Fruit fly (Drosophila melanogaster): ENCODE measurements around the gene TfIIEalpha.
A peak's percentile ranks its signal among the peaks of the same experiment; 100 is the strongest.

The TfIIEalpha gene

dm6 chr3L:11695827-11696226 is 14.0 kb downstream of the TfIIEalpha start:
- TF ChIP-seq Eip74EF (GFP tag; optimal IDR thresholded peaks at IDR 0.05) (peak in 1 of 2 experiments; percentile 94), corto (GFP tag; optimal IDR thresholded peaks at IDR 0.05) (no peak), CG12299 (tag; optimal IDR thresholded peaks at IDR 0.05) (no peak), Ssrp (tag; optimal IDR thresholded peaks at IDR 0.05) (no peak), GATAe (GFP tag; conservative IDR thresholded peaks at IDR 0.05) (no peak), Fer1 (GFP tag; optimal IDR thresholded peaks at IDR 0.05) (no peak), gt (GFP tag; IDR thresholded peaks at IDR 0.05) (no peak), rib (GFP tag; IDR thresholded peaks at IDR 0.05) (peak; percentile 48; the same call in 1 of the 2 replicates), CG7839 (tag; optimal IDR thresholded peaks at IDR 0.05) (no peak), CG8478 (optimal IDR thresholded peaks at IDR 0.05) (no peak), CG1647 (GFP tag; optimal IDR thresholded peaks at IDR 0.05) (no peak)

DNA sequence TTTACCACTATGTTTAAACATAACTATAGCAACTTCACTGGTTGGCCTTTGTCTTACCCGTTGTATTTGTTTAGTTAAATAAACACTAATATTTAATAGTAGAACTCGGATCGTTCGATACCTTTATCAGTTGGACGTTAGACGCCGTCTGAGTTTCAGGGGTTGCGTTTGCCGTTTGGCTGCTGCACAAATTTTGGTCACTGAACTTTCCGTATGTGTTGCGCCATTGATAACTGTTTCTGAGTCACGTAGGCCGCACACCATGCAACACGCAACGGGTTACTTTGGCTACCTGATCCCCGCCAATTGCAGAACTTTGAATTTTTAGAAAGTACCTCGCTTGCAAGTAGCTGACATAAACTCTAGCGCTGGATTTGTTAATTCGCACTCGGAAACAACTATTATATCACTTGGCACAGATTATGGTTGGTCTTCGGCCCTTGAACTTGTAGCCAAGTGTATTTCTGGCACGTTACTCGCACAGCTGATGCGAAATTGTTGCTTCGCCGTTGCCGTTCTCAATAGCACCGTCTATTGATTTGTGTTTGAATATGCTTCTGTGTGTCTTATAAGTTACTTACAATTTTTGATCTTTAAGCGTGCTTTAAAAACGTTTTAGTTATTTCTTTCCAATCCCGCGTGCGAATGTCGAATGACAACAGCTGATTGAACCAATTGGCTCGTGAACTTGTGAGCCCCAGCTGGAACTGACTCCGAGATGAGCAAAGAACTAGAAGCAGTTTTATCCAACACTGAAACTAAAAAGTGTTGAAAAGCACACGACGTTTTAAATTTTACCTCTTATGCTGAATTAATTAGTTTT is 14.7 kb downstream of the TfIIEalpha start, which contains the start of gene Dph1:
TSS of gene Dph1 (minus strand) at position 670 of the 823 bp plus-strand sequence.
- TF ChIP-seq CG10147 (GFP tag; optimal IDR thresholded peaks at IDR 0.05) (peak; percentile 46), E2f1 (GFP tag; IDR thresholded peaks at IDR 0.05) (peak; percentile 85; the same call in 1 of the 2 replicates), klu (GFP tag; IDR thresholded peaks at IDR 0.05) (no peak; the same call in 1 of the 2 replicates), bbx (GFP tag; IDR thresholded peaks at IDR 0.05; ENCODE audit: partially characterized antibody) (peak; percentile 57), H15 (GFP tag; IDR thresholded peaks at IDR 0.05) (peak; percentile 76), MBD-R2 (GFP tag; IDR thresholded peaks at IDR 0.05) (peak; percentile 70), CG7271 (tag; optimal IDR thresholded peaks at IDR 0.05) (peak; percentile 50), pzg (GFP tag; optimal IDR thresholded peaks at IDR 0.05) (peak; percentile 86), GATAe (GFP tag; conservative IDR thresholded peaks at IDR 0.05) (no peak), CTCF (GFP tag; optimal IDR thresholded peaks at IDR 0.05) (peak; percentile 24), CG2202 (tag; optimal IDR thresholded peaks at IDR 0.05) (peak; percentile 60), chinmo (GFP tag; IDR thresholded peaks at IDR 0.05; ENCODE audit: partially characterized antibody) (0 out of 4 replicates have a peak, but pooled peaks have one; percentile 34), Bteb2 (GFP tag; optimal IDR thresholded peaks at IDR 0.05) (peak; percentile 53), Doc3 (GFP tag; IDR thresholded peaks at IDR 0.05; ENCODE audit: partially characterized antibody) (peak; percentile 15; the same call in 1 of the 3 replicates), fu2 (GFP tag; optimal IDR thresholded peaks at IDR 0.05) (peak; percentile 55), az2 (GFP tag; optimal IDR thresholded peaks at IDR 0.05) (peak; percentile 83), CG6854 (GFP tag; optimal IDR thresholded peaks at IDR 0.05) (peak; percentile 78), CkIIα-i1 (GFP tag; IDR thresholded peaks at IDR 0.05) (no peak), CG2116 (GFP tag; optimal IDR thresholded peaks at IDR 0.05) (peak; percentile 49), CG13296 (GFP tag; optimal IDR thresholded peaks at IDR 0.05) (peak; percentile 70), cato (GFP tag; optimal IDR thresholded peaks at IDR 0.05; ENCODE audit: borderline replicate concordance) (peak; percentile 56), tio (GFP tag; optimal IDR thresholded peaks at IDR 0.05) (peak; percentile 58), CrebB (tag; optimal IDR thresholded peaks at IDR 0.05) (peak; percentile 78), sens (GFP tag) (peak; percentile 98), inv (GFP tag; IDR thresholded peaks at IDR 0.05; ENCODE audit: partially characterized antibody) (peak; percentile 31; the same call in 1 of the 2 replicates), dan (GFP tag; IDR thresholded peaks at IDR 0.05) (no peak), Sry-β (GFP tag; optimal IDR thresholded peaks at IDR 0.05) (peak; percentile 36), Asciz (GFP tag; optimal IDR thresholded peaks at IDR 0.05) (peak; percentile 89), CG7928 (GFP tag; optimal IDR thresholded peaks at IDR 0.05) (peak; percentile 14), chif (GFP tag; optimal IDR thresholded peaks at IDR 0.05) (peak; percentile 69 to 85), stc (GFP tag; IDR thresholded peaks at IDR 0.05) (peak; percentile 92), lilli (GFP tag; optimal IDR thresholded peaks at IDR 0.05) (peak; percentile 87), CG12236 (GFP tag; optimal IDR thresholded peaks at IDR 0.05) (peak; percentile 68), Oli (tag; optimal IDR thresholded peaks at IDR 0.05) (peak; percentile 86), sisA (GFP tag; IDR thresholded peaks at IDR 0.05) (peak; percentile 78), CG10462 (GFP tag; optimal IDR thresholded peaks at IDR 0.05) (peak; percentile 55), ewg (GFP tag; optimal IDR thresholded peaks at IDR 0.05) (peak; percentile 77), org-1 (GFP tag; optimal IDR thresholded peaks at IDR 0.05) (peak; percentile 86)

Measured in whole organism, embryonic.